Worm (Caenorhabditis elegans) whole organism, L4 larva: ENCODE results near the gene ZK822.10.

ENCODE experiments used
- aly-2 ChIP-seq: sonication (generic microtip); optimal IDR thresholded peaks from 2 replicates; lab custom pipeline; 2018; ENCODE audit warnings: missing biosample characterization, missing genetic modification characterization
- ceh-28 ChIP-seq: fragments of 150-350 bp; optimal IDR thresholded peaks from 2 replicates; lab custom pipeline; 2014; ENCODE audit warnings: missing biosample characterization, missing genetic modification reagents, missing genetic modification characterization
- ces-1 ChIP-seq: fragments of 150-350 bp; sonication (generic microtip); optimal IDR thresholded peaks from 4 replicates; lab custom pipeline; 2014; ENCODE audit warnings: missing biosample characterization, missing genetic modification reagents, missing genetic modification characterization
- mxl-3 ChIP-seq: fragments of 200-800 bp; sonication (Bioruptor generic); optimal IDR thresholded peaks from 2 replicates; lab custom pipeline; 2018; ENCODE audit warnings: mild to moderate bottlenecking, missing genetic modification characterization, missing compliant biosample characterization
- nhr-28 ChIP-seq: fragments of 150-350 bp; optimal IDR thresholded peaks from 2 replicates; lab custom pipeline; 2014; ENCODE audit warnings: missing biosample characterization, missing genetic modification characterization
- nhr-76 ChIP-seq: fragments of 150-350 bp; optimal IDR thresholded peaks from 2 replicates; lab custom pipeline; 2014; ENCODE audit warnings: missing biosample characterization, missing genetic modification characterization
- spr-1 ChIP-seq: sonication (generic microtip); optimal IDR thresholded peaks from 2 replicates; lab custom pipeline; 2016; ENCODE audit warnings: mild to moderate bottlenecking, missing genetic modification characterization, missing compliant biosample characterization
- zag-1 ChIP-seq: fragments of 150-350 bp; optimal IDR thresholded peaks from 2 replicates; lab custom pipeline; 2014; ENCODE audit warnings: missing biosample characterization, missing genetic modification characterization
- ztf-11 ChIP-seq: fragments of 150-350 bp; optimal IDR thresholded peaks from 2 replicates; lab custom pipeline; 2014; ENCODE audit warnings: missing biosample characterization, missing genetic modification characterization

- TF ChIP-seq nhr-76 = no peak
- no peak for TF ChIP-seq ztf-11 (tag; lab: Kevin White, UChicago)
- no peak for TF ChIP-seq mxl-3
- no peak for TF ChIP-seq ceh-28
- no peak for TF ChIP-seq nhr-28 (tag; lab: Kevin White, UChicago)
- no peak for TF ChIP-seq spr-1 (tag; lab: Kevin White, UChicago)
- no peak for TF ChIP-seq aly-2 (tag; lab: Kevin White, UChicago)
- no peak for TF ChIP-seq zag-1 (tag; lab: Kevin White, UChicago)
- TF ChIP-seq ces-1 (GFP tag; lab: Kevin White, UChicago) = no peak
Measured at ce11 chrIV:11937087-11937486, 20.1 kb downstream of the ZK822.10 start, which contains the start of gene slc-5A12.
